Worm (Caenorhabditis elegans): ENCODE measurements around the gene srh-131.

Gene srh-131

ce11 chrV:16987783-16988182 is 17.5 kb upstream of the srh-131 start:
- TF ChIP-seq ZK546.5 (tag; optimal IDR thresholded peaks at IDR 0.05) (no peak), ztf-1 (GFP tag; conservative IDR thresholded peaks at IDR 0.05) (no peak), elt-3 (tag; optimal IDR thresholded peaks at IDR 0.05) (no peak), nhr-25 (tag; optimal IDR thresholded peaks at IDR 0.05) (no peak), sem-4 (tag; optimal IDR thresholded peaks at IDR 0.05) (no peak), nhr-12 (tag; optimal IDR thresholded peaks at IDR 0.05) (no peak), skn-1 (tag; optimal IDR thresholded peaks at IDR 0.05) (no peak), crh-2 (tag; optimal IDR thresholded peaks at IDR 0.05) (no peak), ztf-11 (tag; optimal IDR thresholded peaks at IDR 0.05) (no peak), nhr-237 (tag; optimal IDR thresholded peaks at IDR 0.05) (no peak), Y55F3AM.14 (GFP tag; optimal IDR thresholded peaks at IDR 0.05) (no peak), snpc-4 (tag; optimal IDR thresholded peaks at IDR 0.05) (no peak), elt-1 (tag; optimal IDR thresholded peaks at IDR 0.05) (no peak), mdl-1 (tag; optimal IDR thresholded peaks at IDR 0.05) (no peak), unc-55 (GFP tag; optimal IDR thresholded peaks at IDR 0.05) (no peak)

ce11 chrV:16988614-16989013 is 16.7 kb upstream of the srh-131 start, which contains the start of gene Y102A5C.27:
TSS of gene Y102A5C.27 (minus strand) at chrV:16988714.
- TF ChIP-seq unc-62 (GFP tag; optimal IDR thresholded peaks at IDR 0.05) (no peak), lin-13 (GFP tag; optimal IDR thresholded peaks at IDR 0.05) (no peak), mdl-1 (tag; optimal IDR thresholded peaks at IDR 0.05) (no peak), fos-1 (tag; optimal IDR thresholded peaks at IDR 0.05) (no peak), sma-3 (GFP tag; optimal IDR thresholded peaks at IDR 0.05) (no peak), nhr-10 (tag; optimal IDR thresholded peaks at IDR 0.05) (no peak), nhr-21 (tag; optimal IDR thresholded peaks at IDR 0.05) (no peak), mab-5 (tag; optimal IDR thresholded peaks at IDR 0.05) (no peak), egl-27 (tag; optimal IDR thresholded peaks at IDR 0.05) (no peak), R02D3.7 (tag; optimal IDR thresholded peaks at IDR 0.05) (no peak), ceh-82 (tag; optimal IDR thresholded peaks at IDR 0.05) (no peak), C34F6.9 (tag; optimal IDR thresholded peaks at IDR 0.05) (no peak)

ce11 chrV:16991734-16992133 is 13.6 kb upstream of the srh-131 start, which contains the start of gene srz-95:
TSS of gene srz-95 (plus strand) at chrV:16992034.
- no peak for TF ChIP-seq mdl-1 (tag; optimal IDR thresholded peaks at IDR 0.05)
- TF ChIP-seq crh-2 (tag; optimal IDR thresholded peaks at IDR 0.05) = no peak
- TF ChIP-seq ztf-1 (GFP tag; conservative IDR thresholded peaks at IDR 0.05) = no peak
- no peak for TF ChIP-seq lsy-2 (tag; optimal IDR thresholded peaks at IDR 0.05)
- TF ChIP-seq egl-27 (tag; optimal IDR thresholded peaks at IDR 0.05) = no peak
- no peak for TF ChIP-seq ztf-4 (tag; optimal IDR thresholded peaks at IDR 0.05)
- no peak for TF ChIP-seq nhr-77 (tag; optimal IDR thresholded peaks at IDR 0.05)
- no peak for TF ChIP-seq elt-1 (tag; optimal IDR thresholded peaks at IDR 0.05)
- TF ChIP-seq nhr-23 (tag; optimal IDR thresholded peaks at IDR 0.05) = no peak
- TF ChIP-seq elt-3 (tag; optimal IDR thresholded peaks at IDR 0.05) = no peak
- TF ChIP-seq zag-1 (tag; optimal IDR thresholded peaks at IDR 0.05) = no peak
- no peak for TF ChIP-seq unc-39 (tag; optimal IDR thresholded peaks at IDR 0.05)

ce11 chrV:16992383-16992782 is 12.9 kb upstream of the srh-131 start:
- TF ChIP-seq mbf-1 (tag; optimal IDR thresholded peaks at IDR 0.05) (no peak), ztf-11 (tag; optimal IDR thresholded peaks at IDR 0.05) (no peak), ceh-82 (tag; optimal IDR thresholded peaks at IDR 0.05) (no peak), dmd-4 (tag; optimal IDR thresholded peaks at IDR 0.05) (no peak), Y55F3AM.14 (GFP tag; optimal IDR thresholded peaks at IDR 0.05) (no peak), nhr-6 (tag; optimal IDR thresholded peaks at IDR 0.05) (no peak), peb-1 (tag; optimal IDR thresholded peaks at IDR 0.05) (no peak), mdl-1 (tag; optimal IDR thresholded peaks at IDR 0.05) (no peak), nhr-21 (tag; optimal IDR thresholded peaks at IDR 0.05) (no peak), egl-27 (tag; optimal IDR thresholded peaks at IDR 0.05) (no peak), skn-1 (tag; optimal IDR thresholded peaks at IDR 0.05) (no peak), nhr-23 (tag; optimal IDR thresholded peaks at IDR 0.05) (no peak), sma-9 (GFP tag; optimal IDR thresholded peaks at IDR 0.05) (no peak), sma-9 (tag; optimal IDR thresholded peaks at IDR 0.05) (no peak), nhr-25 (tag; optimal IDR thresholded peaks at IDR 0.05) (no peak), crh-2 (tag; optimal IDR thresholded peaks at IDR 0.05) (no peak)
